Worm (Caenorhabditis elegans): ENCODE measurements around the gene gei-1.

DNA sequence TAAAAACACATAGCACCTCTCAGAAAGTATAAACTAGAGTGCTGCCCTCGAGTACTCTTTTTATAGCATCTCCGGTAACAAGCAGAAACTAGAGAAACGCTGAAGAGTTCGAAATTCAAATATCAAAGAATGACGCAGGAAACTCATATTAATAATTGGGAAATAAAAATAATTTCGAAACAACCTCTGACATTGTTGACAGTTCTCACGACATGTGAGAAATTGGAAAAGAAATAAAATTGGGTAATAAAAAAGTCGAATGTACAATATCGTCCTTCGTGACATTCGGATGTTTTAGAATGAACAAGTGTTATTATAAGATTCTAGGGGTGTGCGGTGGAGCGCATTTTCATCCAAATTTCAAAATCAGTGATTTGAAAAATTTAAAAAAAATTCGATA, 27.6 kb downstream of the gei-1 start:
- no peak for TF ChIP-seq hnd-1 (tag; optimal IDR thresholded peaks at IDR 0.05)
- TF ChIP-seq scrt-1 (GFP tag; IDR thresholded peaks at IDR 0.05), result no peak
- TF ChIP-seq ama-1 (optimal IDR thresholded peaks at IDR 0.05), result no peak
- TF ChIP-seq F13C5.2 (tag; optimal IDR thresholded peaks at IDR 0.05), result no peak
